Worm (Caenorhabditis elegans) whole organism, early embryonic: ENCODE results near the gene F59E11.7.

Experiments
- B0310.2 ChIP-seq: sonication (generic microtip); optimal IDR thresholded peaks from 2 replicates; lab custom pipeline; 2016; ENCODE audit warnings: mild to moderate bottlenecking, missing genetic modification characterization, missing compliant biosample characterization
- F13C5.2 ChIP-seq: sonication (generic microtip); optimal IDR thresholded peaks from 2 replicates; lab custom pipeline; 2017; ENCODE audit warnings: mild to moderate bottlenecking, missing genetic modification characterization, inconsistent platforms, missing compliant biosample characterization
- aly-1 ChIP-seq: sonication (generic microtip); optimal IDR thresholded peaks from 2 replicates; lab custom pipeline; 2016; ENCODE audit warnings: missing genetic modification characterization, missing compliant biosample characterization
- ama-1 ChIP-seq: fragments of 150-350 bp; optimal IDR thresholded peaks from 2 replicates; lab custom pipeline; 2014
- ceh-13 ChIP-seq: fragments of 200-800 bp; sonication (Bioruptor generic); optimal IDR thresholded peaks from 2 replicates; lab custom pipeline; 2018; ENCODE audit warnings: mild to moderate bottlenecking, missing genetic modification characterization, missing compliant biosample characterization
- ceh-36 ChIP-seq: sonication (generic microtip); optimal IDR thresholded peaks from 2 replicates; lab custom pipeline; 2016; ENCODE audit warnings: missing genetic modification characterization, inconsistent platforms, missing compliant biosample characterization
- ets-7 ChIP-seq: sonication (generic microtip); optimal IDR thresholded peaks from 2 replicates; lab custom pipeline; 2016; ENCODE audit warnings: missing genotype, missing genetic modification characterization, missing compliant biosample characterization
- flt-1 ChIP-seq: fragments of 200-800 bp; sonication (Bioruptor generic); IDR thresholded peaks from 2 replicates; pipeline ENCODE4 v1.3.6; 2022; ENCODE audit warnings: missing genetic modification characterization, missing compliant biosample characterization
- hmbx-1 ChIP-seq: sonication (generic microtip); optimal IDR thresholded peaks from 2 replicates; lab custom pipeline; 2016; ENCODE audit warnings: mild to moderate bottlenecking, missing genetic modification characterization, missing compliant biosample characterization
- hmg-4 ChIP-seq: fragments of 200-800 bp; sonication (Bioruptor generic); optimal IDR thresholded peaks from 2 replicates; lab custom pipeline; 2018; ENCODE audit warnings: mild to moderate bottlenecking, missing genetic modification characterization, missing compliant biosample characterization
- hnd-1 ChIP-seq: sonication (generic microtip); optimal IDR thresholded peaks from 2 replicates; lab custom pipeline; 2016; ENCODE audit warnings: missing genetic modification characterization, missing compliant biosample characterization
- pes-1 ChIP-seq: fragments of 200-800 bp; sonication (Bioruptor generic); IDR thresholded peaks from 2 replicates; pipeline ENCODE4 v1.3.6; 2022; ENCODE audit warnings: missing genetic modification reagents, missing genetic modification characterization, missing compliant biosample characterization
- scrt-1 ChIP-seq: fragments of 200-800 bp; sonication (Bioruptor generic); IDR thresholded peaks from 2 replicates; pipeline ENCODE4 v1.3.6; 2022; ENCODE audit warnings: missing genetic modification characterization, missing compliant biosample characterization
- sea-1 ChIP-seq: fragments of 200-800 bp; sonication (Bioruptor generic); conservative IDR thresholded peaks from 2 replicates; pipeline ENCODE4 v1.3.6; 2022; ENCODE audit warnings: missing genetic modification characterization, missing compliant biosample characterization
- tbx-11 ChIP-seq: fragments of 200-800 bp; sonication (Bioruptor generic); IDR thresholded peaks from 2 replicates; pipeline ENCODE4 v1.3.6; 2022; ENCODE audit warnings: missing genetic modification characterization, missing compliant biosample characterization
- tbx-37 ChIP-seq: fragments of 200-800 bp; sonication (Bioruptor generic); conservative IDR thresholded peaks from 2 replicates; pipeline ENCODE4 v1.3.6; 2022; ENCODE audit warnings: missing genetic modification reagents, missing genetic modification characterization, missing compliant biosample characterization
- tra-4 ChIP-seq: sonication (generic microtip); optimal IDR thresholded peaks from 2 replicates; lab custom pipeline; 2017; ENCODE audit warnings: missing genetic modification characterization, missing compliant biosample characterization

F59E11.7 gene

ce11 chrV:8990194-8990649 lies at the start of gene F59E11.7:
F59E11.7 (plus strand) TSS chrV:8990244.
- no peak for TF ChIP-seq hnd-1 (tag; lab: Kevin White, UChicago)
- no peak for TF ChIP-seq hmg-4
- TF ChIP-seq ets-7 (tag; lab: Kevin White, UChicago): no peak
- no peak for TF ChIP-seq ceh-36 (tag; lab: Kevin White, UChicago)
- no peak for TF ChIP-seq ceh-13 (GFP tag; lab: Kevin White, UChicago)
- TF ChIP-seq aly-1 (tag; lab: Kevin White, UChicago): no peak
- TF ChIP-seq B0310.2: no peak
- TF ChIP-seq sea-1: no peak
- no peak for TF ChIP-seq flt-1 (GFP tag; lab: Robert Waterston, UW)

DNA sequence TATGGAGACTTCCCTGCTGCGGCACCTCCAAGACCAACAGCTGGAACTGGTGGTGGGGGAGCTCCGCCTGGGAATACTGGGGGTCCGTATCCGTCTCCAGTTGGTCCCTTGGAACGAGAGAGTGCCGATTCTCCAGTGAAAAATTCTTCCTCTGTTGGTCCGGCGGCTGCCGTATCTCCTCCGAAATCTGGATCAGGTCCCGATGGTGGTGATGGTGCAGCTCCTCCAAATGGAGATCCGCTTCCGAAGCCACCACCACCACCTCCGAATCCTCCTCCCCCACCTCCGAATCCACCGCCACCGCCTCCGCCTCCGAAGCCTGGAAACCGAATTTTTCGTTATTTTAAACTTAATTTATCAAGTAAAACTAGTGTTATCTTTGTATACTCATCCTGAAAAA lies 49.6 kb upstream of the F59E11.7 start:
- TF ChIP-seq scrt-1 (GFP tag; lab: Robert Waterston, UW) (no peak), ceh-36 (tag; lab: Kevin White, UChicago) (no peak), hmg-4 (no peak), pes-1 (GFP tag; lab: Robert Waterston, UW) (no peak), tbx-11 (no peak), ets-7 (tag; lab: Kevin White, UChicago) (no peak), tra-4 (tag; lab: Kevin White, UChicago) (no peak), ceh-13 (GFP tag; lab: Kevin White, UChicago) (no peak), tbx-37 (GFP tag; lab: Robert Waterston, UW) (no peak), ama-1 (lab: Kevin White, UChicago) (no peak)

DNA sequence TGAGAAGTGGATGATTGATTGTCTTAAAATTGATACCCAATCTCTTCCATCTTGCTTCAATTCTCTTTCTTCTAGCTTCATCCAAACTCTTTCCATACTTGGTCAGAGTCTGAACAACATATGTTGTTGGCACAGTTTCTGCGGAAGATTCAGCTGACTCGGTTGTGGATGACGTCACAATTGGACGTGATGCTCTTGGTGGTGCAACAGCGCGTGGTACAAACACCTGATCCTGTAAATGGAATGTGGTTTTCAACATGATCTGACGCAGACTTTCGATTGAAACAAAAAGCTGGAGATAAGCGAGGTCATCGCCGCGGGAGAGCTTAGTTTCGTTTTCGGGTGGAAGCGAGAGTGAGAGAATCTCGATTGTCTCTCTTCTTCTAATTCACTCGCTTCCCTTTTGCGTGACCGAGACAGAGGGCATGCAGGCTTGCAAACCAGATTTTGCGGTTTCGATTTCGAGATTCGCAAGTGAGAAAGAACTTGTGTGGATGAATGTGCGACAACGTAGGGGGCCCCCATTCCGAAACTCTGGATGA lies 47.5 kb upstream of the F59E11.7 start:
- TF ChIP-seq hmbx-1 (no peak), F13C5.2 (tag; lab: Kevin White, UChicago) (no peak), ets-7 (tag; lab: Kevin White, UChicago) (no peak), scrt-1 (GFP tag; lab: Robert Waterston, UW) (no peak), tbx-37 (GFP tag; lab: Robert Waterston, UW) (no peak), B0310.2 (no peak), ama-1 (lab: Kevin White, UChicago) (no peak), aly-1 (tag; lab: Kevin White, UChicago) (no peak), hnd-1 (tag; lab: Kevin White, UChicago) (no peak), hmg-4 (no peak), pes-1 (GFP tag; lab: Robert Waterston, UW) (no peak), ceh-36 (tag; lab: Kevin White, UChicago) (no peak), flt-1 (GFP tag; lab: Robert Waterston, UW) (no peak), tra-4 (tag; lab: Kevin White, UChicago) (no peak), ceh-13 (GFP tag; lab: Kevin White, UChicago) (no peak)

ce11 chrV:8943963-8944362 lies 46.1 kb upstream of the F59E11.7 start, which contains the start of gene T19A5.3:
T19A5.3 (minus strand) TSS chrV:8944063.
- TF ChIP-seq ama-1 (lab: Kevin White, UChicago): no peak
- no peak for TF ChIP-seq B0310.2
- TF ChIP-seq scrt-1 (GFP tag; lab: Robert Waterston, UW): no peak
- no peak for TF ChIP-seq flt-1 (GFP tag; lab: Robert Waterston, UW)
- no peak for TF ChIP-seq hmg-4
- no peak for TF ChIP-seq pes-1 (GFP tag; lab: Robert Waterston, UW)
- TF ChIP-seq tbx-37 (GFP tag; lab: Robert Waterston, UW): no peak
- no peak for TF ChIP-seq ets-7 (tag; lab: Kevin White, UChicago)
- no peak for TF ChIP-seq aly-1 (tag; lab: Kevin White, UChicago)
- TF ChIP-seq sea-1: no peak
- no peak for TF ChIP-seq ceh-36 (tag; lab: Kevin White, UChicago)
- TF ChIP-seq hnd-1 (tag; lab: Kevin White, UChicago): no peak

- no peak for TF ChIP-seq ceh-13 (GFP tag; lab: Kevin White, UChicago)
- TF ChIP-seq flt-1 (GFP tag; lab: Robert Waterston, UW): no peak
- TF ChIP-seq tbx-37 (GFP tag; lab: Robert Waterston, UW): no peak
Measured at ce11 chrV:8944481-8944880, 45.6 kb upstream of the F59E11.7 start.

DNA sequence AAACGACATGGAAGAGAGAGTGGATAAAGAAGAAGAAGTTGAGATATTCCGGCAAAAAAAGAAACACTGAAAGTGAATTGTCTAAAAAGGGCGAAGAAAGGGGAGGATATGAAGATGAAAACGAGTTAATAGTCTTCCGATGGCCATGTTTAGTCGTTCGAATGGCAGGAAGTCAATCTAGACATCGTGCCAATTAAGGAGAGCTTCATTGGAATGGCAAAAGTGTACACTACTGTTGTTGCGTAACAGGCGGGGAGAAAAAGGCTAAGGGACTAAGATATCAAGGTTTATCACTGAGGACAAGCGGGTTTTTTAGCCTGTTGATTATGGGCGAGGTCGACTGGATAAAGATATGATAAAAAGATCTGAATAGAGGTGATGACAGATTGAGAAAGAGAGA lies 43.9 kb upstream of the F59E11.7 start:
- TF ChIP-seq tbx-37 (GFP tag; lab: Robert Waterston, UW) (no peak), F13C5.2 (tag; lab: Kevin White, UChicago) (no peak), ets-7 (tag; lab: Kevin White, UChicago) (no peak), aly-1 (tag; lab: Kevin White, UChicago) (no peak), ama-1 (lab: Kevin White, UChicago) (no peak), sea-1 (no peak), hnd-1 (tag; lab: Kevin White, UChicago) (no peak), ceh-36 (tag; lab: Kevin White, UChicago) (no peak), tbx-11 (no peak), ceh-13 (GFP tag; lab: Kevin White, UChicago) (no peak), tra-4 (tag; lab: Kevin White, UChicago) (no peak), flt-1 (GFP tag; lab: Robert Waterston, UW) (no peak), pes-1 (GFP tag; lab: Robert Waterston, UW) (no peak), hmbx-1 (no peak), hmg-4 (no peak)

DNA sequence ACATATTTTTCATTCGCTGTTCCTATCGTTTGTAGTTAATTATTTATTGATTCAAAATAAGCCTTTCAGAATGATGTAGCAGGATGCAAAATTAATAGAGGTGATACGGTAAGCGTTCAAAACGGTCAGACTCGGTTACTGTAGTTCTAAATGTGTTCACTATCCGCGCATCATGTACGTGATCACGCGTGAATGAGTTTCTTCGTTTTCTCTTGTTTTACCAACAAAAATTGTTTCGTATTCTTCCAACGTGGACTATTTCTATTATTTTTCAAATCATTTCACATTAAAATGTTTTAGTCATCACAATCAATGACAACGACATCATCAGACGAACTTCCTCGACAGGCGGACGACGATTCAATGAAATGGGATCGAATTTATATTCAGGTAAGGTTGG lies 42.5 kb upstream of the F59E11.7 start, which contains the start of gene gck-1:
TSS of gene gck-1 (plus strand) at position 301 of the 400 bp plus-strand sequence.
- no peak for TF ChIP-seq tbx-37 (GFP tag; lab: Robert Waterston, UW)
- TF ChIP-seq ceh-36 (tag; lab: Kevin White, UChicago): no peak
- TF ChIP-seq hnd-1 (tag; lab: Kevin White, UChicago): no peak
- no peak for TF ChIP-seq sea-1
- no peak for TF ChIP-seq tra-4 (tag; lab: Kevin White, UChicago)
- no peak for TF ChIP-seq B0310.2
- TF ChIP-seq ceh-13 (GFP tag; lab: Kevin White, UChicago): no peak
- TF ChIP-seq ets-7 (tag; lab: Kevin White, UChicago): no peak
- no peak for TF ChIP-seq tbx-11
- TF ChIP-seq flt-1 (GFP tag; lab: Robert Waterston, UW): no peak
- no peak for TF ChIP-seq scrt-1 (GFP tag; lab: Robert Waterston, UW)
- no peak for TF ChIP-seq hmg-4
- TF ChIP-seq hmbx-1: no peak
- no peak for TF ChIP-seq aly-1 (tag; lab: Kevin White, UChicago)
- TF ChIP-seq F13C5.2 (tag; lab: Kevin White, UChicago): no peak
